Fruit fly (Drosophila melanogaster) whole organism, embryonic: ENCODE measurements around the gene mtTFB2.
A peak's percentile ranks its signal among the peaks of the same experiment; 100 is the strongest.

Source experiments
- CG10321 ChIP-seq: fragments of 200-800 bp; sonication (Bioruptor generic); IDR thresholded peaks from 2 replicates; pipeline ENCODE4 v1.3.6; 2022; ENCODE audit warnings: missing biosample characterization, missing genetic modification characterization
- CG11560 ChIP-seq: fragments of 200-800 bp; sonication (Bioruptor generic); IDR thresholded peaks from 3 replicates; pipeline ENCODE4 v1.3.6; 2022; ENCODE audit warnings: missing biosample characterization, missing genetic modification characterization
- CG1233 ChIP-seq: fragments of 200-800 bp; sonication (Bioruptor generic); optimal IDR thresholded peaks from 4 replicates; lab custom pipeline; 2018; ENCODE audit warnings: missing biosample characterization, mild to moderate bottlenecking, missing genetic modification characterization
- CG12391 ChIP-seq: fragments of 200-800 bp; sonication (Bioruptor generic); optimal IDR thresholded peaks from 3 replicates; lab custom pipeline; 2018; ENCODE audit warnings: missing biosample characterization, mild to moderate bottlenecking, missing genetic modification characterization, moderate library complexity
- CG13123 ChIP-seq: fragments of 200-800 bp; sonication (Bioruptor generic); optimal IDR thresholded peaks from 2 replicates; lab custom pipeline; 2016; ENCODE audit warnings: missing biosample characterization, missing genetic modification characterization
- CG13296 ChIP-seq: fragments of 200-800 bp; sonication (Bioruptor generic); optimal IDR thresholded peaks from 3 replicates; lab custom pipeline; 2018; ENCODE audit warnings: missing biosample characterization, mild to moderate bottlenecking, missing genetic modification characterization
- CG14965 ChIP-seq: fragments of 200-800 bp; sonication (Bioruptor generic); optimal IDR thresholded peaks from 2 replicates; lab custom pipeline; 2016; ENCODE audit warnings: missing biosample characterization, missing genetic modification characterization, borderline replicate concordance
- CG17802 ChIP-seq: fragments of 200-800 bp; sonication (Bioruptor generic); optimal IDR thresholded peaks from 2 replicates; lab custom pipeline; 2018; ENCODE audit warnings: missing biosample characterization, mild to moderate bottlenecking, missing genetic modification characterization, moderate library complexity
- CG2129 ChIP-seq: fragments of 200-800 bp; sonication (Bioruptor generic); IDR thresholded peaks from 2 replicates; pipeline ENCODE4 v1.3.6; 2022; ENCODE audit warnings: missing biosample characterization, missing genetic modification characterization; ENCODE audit not compliant: partially characterized antibody
- CG32767 ChIP-seq: fragments of 200-800 bp; sonication (Bioruptor generic); IDR thresholded peaks from 2 replicates; pipeline ENCODE4 v1.3.6; 2022; ENCODE audit warnings: missing biosample characterization, missing genetic modification characterization
- CG42726 ChIP-seq: fragments of 200-800 bp; sonication (Bioruptor generic); IDR thresholded peaks from 2 replicates; pipeline ENCODE4 v1.3.6; 2022; ENCODE audit warnings: missing biosample characterization, missing genetic modification characterization; ENCODE audit not compliant: partially characterized antibody
- CG4707 ChIP-seq: fragments of 200-800 bp; sonication (Bioruptor generic); optimal IDR thresholded peaks from 2 replicates; lab custom pipeline; 2018; ENCODE audit warnings: missing biosample characterization, mild to moderate bottlenecking, missing genetic modification characterization, moderate library complexity
- CG7556 ChIP-seq: fragments of 200-800 bp; sonication (Bioruptor generic); optimal IDR thresholded peaks from 2 replicates; lab custom pipeline; 2017; ENCODE audit warnings: missing biosample characterization, mild to moderate bottlenecking, missing genetic modification characterization
- CG7987 ChIP-seq: fragments of 200-800 bp; sonication (Bioruptor generic); optimal IDR thresholded peaks from 2 replicates; lab custom pipeline; 2018; ENCODE audit warnings: missing biosample characterization, mild to moderate bottlenecking, missing genetic modification characterization, moderate library complexity
- CG8281 ChIP-seq: fragments of 200-800 bp; sonication (Bioruptor generic); optimal IDR thresholded peaks from 2 replicates; lab custom pipeline; 2018; ENCODE audit warnings: missing biosample characterization, mild to moderate bottlenecking, missing genetic modification characterization, moderate library complexity
- CG9437 ChIP-seq: fragments of 200-800 bp; sonication (Bioruptor generic); optimal IDR thresholded peaks from 2 replicates; lab custom pipeline; 2018; ENCODE audit warnings: missing biosample characterization, mild to moderate bottlenecking, missing genetic modification characterization
- CG9797 ChIP-seq: fragments of 200-800 bp; sonication (Bioruptor generic); optimal IDR thresholded peaks from 3 replicates; lab custom pipeline; 2018; ENCODE audit warnings: missing biosample characterization, mild to moderate bottlenecking, missing genetic modification characterization
- CTCF ChIP-seq: fragments of 200-800 bp; sonication (Bioruptor generic); optimal IDR thresholded peaks from 2 replicates; lab custom pipeline; 2017; ENCODE audit warnings: missing biosample characterization, mild to moderate bottlenecking, missing genetic modification characterization, moderate library complexity
- Camta ChIP-seq: fragments of 200-800 bp; sonication (Bioruptor generic); optimal IDR thresholded peaks from 2 replicates; lab custom pipeline; 2016; ENCODE audit warnings: missing biosample characterization, missing genetic modification characterization
- Dp ChIP-seq: fragments of 200-800 bp; sonication (Bioruptor generic); optimal IDR thresholded peaks from 2 replicates; lab custom pipeline; 2018; ENCODE audit warnings: missing biosample characterization, mild to moderate bottlenecking, missing genetic modification characterization, moderate library complexity
- Eip74EF ChIP-seq, 2 experiments: fragments of 200-800 bp in 1 of 2; fragments of >200 bp in 1 of 2; sonication (Bioruptor generic) in 1 of 2; optimal IDR thresholded peaks; 2 replicates each; lab custom pipeline; 2017 to 2019; ENCODE audit warnings: missing biosample characterization in 2 of 2, missing genetic modification characterization in 2 of 2, mild to moderate bottlenecking in 1 of 2, moderate library complexity in 1 of 2
- Gug ChIP-seq: fragments of 200-800 bp; sonication (Bioruptor generic); IDR thresholded peaks from 4 replicates; pipeline ENCODE4 v1.3.6; 2022; ENCODE audit warnings: missing biosample characterization, missing genetic modification characterization
- Hmr ChIP-seq: fragments of 200-800 bp; sonication (Bioruptor generic); optimal IDR thresholded peaks from 3 replicates; lab custom pipeline; 2017; ENCODE audit warnings: mild to moderate bottlenecking, missing biosample characterization, missing genetic modification reagents, missing genetic modification characterization
- Myb ChIP-seq: fragments of 200-800 bp; sonication (Bioruptor generic); optimal IDR thresholded peaks from 2 replicates; lab custom pipeline; 2016; ENCODE audit warnings: missing biosample characterization, missing genetic modification characterization
- NfI ChIP-seq: fragments of 200-800 bp; sonication (Bioruptor generic); optimal IDR thresholded peaks from 3 replicates; lab custom pipeline; 2018; ENCODE audit warnings: missing biosample characterization, mild to moderate bottlenecking, missing genetic modification characterization, moderate library complexity
- Sox102F ChIP-seq: fragments of 200-800 bp; sonication (Bioruptor generic); optimal IDR thresholded peaks from 2 replicates; lab custom pipeline; 2018; ENCODE audit warnings: missing biosample characterization, mild to moderate bottlenecking, missing genetic modification characterization, moderate library complexity
- Sry-β ChIP-seq: fragments of 200-800 bp; sonication (Bioruptor generic); optimal IDR thresholded peaks from 2 replicates; lab custom pipeline; 2018; ENCODE audit warnings: missing biosample characterization, mild to moderate bottlenecking, missing genetic modification characterization, moderate library complexity
- Stat92E ChIP-seq, 3 experiments: fragments of >200 bp in 2 of 3; fragments of 200-800 bp in 1 of 3; sonication (Bioruptor generic) in 1 of 3; optimal IDR thresholded peaks; 2 replicates each; lab custom pipeline; 2017 to 2019; ENCODE audit warnings: missing biosample characterization in 3 of 3, missing genetic modification characterization in 3 of 3, mild to moderate bottlenecking in 1 of 3, moderate library complexity in 1 of 3
- Xbp1 ChIP-seq: fragments of 200-800 bp; sonication (Bioruptor generic); optimal IDR thresholded peaks from 3 replicates; lab custom pipeline; 2016; ENCODE audit warnings: missing biosample characterization, mild to moderate bottlenecking, missing genetic modification characterization
- ac ChIP-seq: fragments of 200-800 bp; sonication (Bioruptor generic); optimal IDR thresholded peaks from 3 replicates; lab custom pipeline; 2017; ENCODE audit warnings: missing biosample characterization, mild to moderate bottlenecking, missing genetic modification characterization
- cas ChIP-seq: fragments of 200-800 bp; sonication (Bioruptor generic); IDR thresholded peaks from 2 replicates; pipeline ENCODE4 v1.3.6; 2022; ENCODE audit warnings: missing biosample characterization, missing genetic modification characterization
- crol ChIP-seq: fragments of 200-800 bp; sonication (Bioruptor generic); IDR thresholded peaks from 2 replicates; pipeline ENCODE4 v1.3.6; 2022; ENCODE audit warnings: missing biosample characterization, missing genetic modification characterization
- danr ChIP-seq: fragments of 200-800 bp; sonication (Bioruptor generic); IDR thresholded peaks from 2 replicates; pipeline ENCODE4 v1.3.6; 2022; ENCODE audit warnings: missing biosample characterization, missing genetic modification characterization
- dmrt11E ChIP-seq: fragments of 200-800 bp; sonication (Bioruptor generic); optimal IDR thresholded peaks from 3 replicates; lab custom pipeline; 2018; ENCODE audit warnings: missing biosample characterization, mild to moderate bottlenecking, missing genetic modification characterization, moderate library complexity
- eve ChIP-seq, 2 experiments: fragments of >200 bp; optimal IDR thresholded peaks; 2 replicates each; lab custom pipeline; 2017; ENCODE audit warnings: missing biosample characterization in 2 of 2, missing genetic modification characterization in 2 of 2
- gcm ChIP-seq: fragments of 200-800 bp; sonication (Bioruptor generic); optimal IDR thresholded peaks from 2 replicates; lab custom pipeline; 2019; ENCODE audit warnings: missing biosample characterization, mild to moderate bottlenecking, missing genetic modification characterization, moderate library complexity
- gcm2 ChIP-seq: fragments of 200-800 bp; sonication (Bioruptor generic); optimal IDR thresholded peaks from 2 replicates; lab custom pipeline; 2016; ENCODE audit warnings: missing biosample characterization, missing genetic modification characterization
- hb ChIP-seq: fragments of 200-800 bp; sonication (Bioruptor generic); IDR thresholded peaks from 3 replicates; pipeline ENCODE4 v1.3.6; 2022; ENCODE audit warnings: missing biosample characterization, missing genetic modification characterization; ENCODE audit not compliant: partially characterized antibody
- mld ChIP-seq: fragments of 200-800 bp; sonication (Bioruptor generic); IDR thresholded peaks from 3 replicates; pipeline ENCODE4 v1.3.6; 2022; ENCODE audit warnings: missing biosample characterization, missing genetic modification characterization; ENCODE audit not compliant: partially characterized antibody
- p53 ChIP-seq: fragments of 200-800 bp; sonication (Bioruptor generic); optimal IDR thresholded peaks from 2 replicates; lab custom pipeline; 2016; ENCODE audit warnings: missing biosample characterization, missing genetic modification characterization
- pan ChIP-seq, 4 experiments: fragments of >200 bp in 3 of 4; fragments of 200-800 bp in 1 of 4; sonication (Bioruptor generic) in 1 of 4; optimal IDR thresholded peaks in 3 of 4; IDR thresholded peaks in 1 of 4; 2 replicates each; pipeline versions ENCODE4 v1.3.6 to Lab custom; 2017 to 2022; ENCODE audit warnings: missing biosample characterization in 2 of 4, missing genetic modification characterization in 2 of 4, mixed read lengths in 1 of 4
- sima ChIP-seq: fragments of 200-800 bp; sonication (Bioruptor generic); optimal IDR thresholded peaks from 2 replicates; lab custom pipeline; 2016; ENCODE audit warnings: missing biosample characterization, missing genetic modification characterization
- tna ChIP-seq: fragments of 200-800 bp; sonication (Bioruptor generic); IDR thresholded peaks from 2 replicates; pipeline ENCODE4 v1.3.6; 2022; ENCODE audit warnings: missing biosample characterization, missing genetic modification characterization; ENCODE audit not compliant: partially characterized antibody
- toy ChIP-seq: fragments of 200-800 bp; sonication (Bioruptor generic); IDR thresholded peaks from 2 replicates; pipeline ENCODE4 v1.3.6; 2022; ENCODE audit warnings: missing biosample characterization, missing genetic modification characterization
- twi ChIP-seq: fragments of 200-800 bp; optimal IDR thresholded peaks from 2 replicates; lab custom pipeline; 2019; ENCODE audit warnings: missing biosample characterization, mild to moderate bottlenecking, missing genetic modification characterization, moderate library complexity
- unc-4 ChIP-seq: fragments of 200-800 bp; sonication (Bioruptor generic); IDR thresholded peaks from 2 replicates; pipeline ENCODE4 v1.3.6; 2022; ENCODE audit warnings: missing biosample characterization, missing genetic modification characterization; ENCODE audit not compliant: partially characterized antibody
- yki ChIP-seq: fragments of >200 bp; optimal IDR thresholded peaks from 3 replicates; lab custom pipeline; 2018
- zf30C ChIP-seq: fragments of 200-800 bp; sonication (Bioruptor generic); optimal IDR thresholded peaks from 3 replicates; lab custom pipeline; 2018; ENCODE audit warnings: missing biosample characterization, mild to moderate bottlenecking, missing genetic modification characterization

mtTFB2 gene

DNA sequence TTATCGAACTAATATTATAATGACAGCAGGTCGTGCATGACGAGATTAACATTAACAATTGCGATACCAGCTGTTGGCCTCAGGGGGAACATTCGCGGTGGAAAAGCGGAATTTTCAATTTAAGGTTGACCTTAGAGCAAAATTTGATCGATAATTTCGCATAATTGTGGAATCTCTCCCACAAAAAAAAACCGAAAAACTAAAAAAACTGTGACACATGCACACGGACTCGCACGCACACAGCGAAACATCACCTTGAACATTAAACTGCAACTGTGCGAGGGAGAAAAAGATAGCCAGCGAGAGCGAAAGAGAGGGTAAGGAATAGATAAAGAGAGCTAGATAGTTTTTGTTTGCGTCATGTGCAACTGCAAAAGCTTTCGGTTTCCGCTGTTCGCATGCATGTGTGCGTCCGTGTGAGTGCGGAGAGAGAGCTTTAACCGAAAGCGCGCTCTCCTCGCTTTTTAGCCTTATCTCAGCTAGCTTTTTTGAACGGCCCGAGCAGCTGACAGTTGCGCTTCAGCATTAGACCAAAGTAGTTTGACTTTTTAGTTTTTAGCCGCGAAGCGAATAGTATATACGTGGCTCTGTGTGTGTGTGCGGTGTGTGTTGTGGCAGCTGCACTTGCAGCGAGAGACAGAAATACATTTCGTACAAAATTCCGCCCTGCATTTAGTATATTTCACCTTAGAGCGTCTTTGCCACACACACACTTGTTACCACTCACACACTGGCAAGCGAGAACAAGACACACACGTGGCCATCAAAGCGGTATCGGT, 48.1 kb downstream of the mtTFB2 start (continued):
- TF ChIP-seq zf30C (GFP tag; lab: Kevin White, UChicago) (no peak), CG7556 (no peak), Myb (no peak), unc-4 (no peak), CG4707 (no peak), CG42726 (0 out of 2 replicates have a peak, but pooled peaks have one; percentile 17), mld (GFP tag; lab: Robert Waterston, UW) (no peak), p53 (GFP tag; lab: Kevin White, UChicago) (no peak), yki (lab: Kevin White, UChicago) (no peak), CG9797 (GFP tag; lab: Kevin White, UChicago) (no peak), CG1233 (GFP tag; lab: Kevin White, UChicago) (no peak), danr (no peak), gcm2 (GFP tag; lab: Kevin White, UChicago) (no peak), CG10321 (peak; percentile 14; the same call in 1 of the 2 replicates), CG13123 (GFP tag; lab: Kevin White, UChicago) (no peak), CG11560 (no peak), CTCF (peak; percentile 44), gcm (GFP tag; lab: Kevin White, UChicago) (no peak), CG32767 (GFP tag; lab: Robert Waterston, UW) (no peak), Eip74EF (GFP tag; optimal IDR thresholded peaks at IDR 0.05; lab: Kevin White, UChicago) (no peak), dmrt11E (tag; lab: Kevin White, UChicago) (no peak), Camta (GFP tag; lab: Kevin White, UChicago) (no peak), Stat92E (GFP tag; optimal IDR thresholded peaks at IDR 0.05; lab: Kevin White, UChicago) (no peak), tna (GFP tag; lab: Robert Waterston, UW) (no peak), Sox102F (GFP tag; lab: Kevin White, UChicago) (no peak), NfI (GFP tag; lab: Kevin White, UChicago) (no peak), CG13296 (GFP tag; lab: Kevin White, UChicago) (peak; percentile 18), twi (tag; lab: Kevin White, UChicago) (no peak), Gug (no peak), toy (GFP tag; lab: Robert Waterston, UW) (no peak), sima (GFP tag; lab: Kevin White, UChicago) (no peak), CG14965 (GFP tag; lab: Kevin White, UChicago) (no peak), cas (GFP tag; lab: Robert Waterston, UW) (no peak), CG12391 (tag; lab: Kevin White, UChicago) (no peak), CG8281 (tag; lab: Kevin White, UChicago) (no peak), Dp (no peak), Hmr (peak; percentile 28), CG9437 (GFP tag; lab: Kevin White, UChicago) (no peak), ac (GFP tag; lab: Kevin White, UChicago) (no peak), pan (optimal IDR thresholded peaks at IDR 0.05; lab: Kevin White, UChicago) (no peak), pan (GFP tag; optimal IDR thresholded peaks at IDR 0.05 in 1 of 2, IDR thresholded peaks at IDR 0.05 in 1 of 2) (peak in 1 of 2 experiments; percentile 14), eve (GFP tag; optimal IDR thresholded peaks at IDR 0.05; lab: Kevin White, UChicago) (no peak), CG7987 (no peak), Xbp1 (peak; percentile 27), CG17802 (no peak), CG2129 (GFP tag; lab: Robert Waterston, UW) (no peak), crol (GFP tag; lab: Robert Waterston, UW) (no peak), hb (GFP tag; lab: Robert Waterston, UW) (no peak), Sry-β (no peak)
